Worm (Caenorhabditis elegans) whole organism, L3 larva: ENCODE measurements around the gene lin-31.

Experiments used
- elt-1 ChIP-seq: fragments of 150-350 bp; optimal IDR thresholded peaks from 2 replicates; lab custom pipeline; 2014; ENCODE audit warnings: missing biosample characterization, missing genetic modification characterization
- elt-2 ChIP-seq: sonication (generic microtip); optimal IDR thresholded peaks from 2 replicates; lab custom pipeline; 2016; ENCODE audit warnings: missing genetic modification reagents, mild to moderate bottlenecking, missing genetic modification characterization, missing compliant biosample characterization
- elt-3 ChIP-seq, 3 experiments: fragments of 150-350 bp in 1 of 3; sonication (generic microtip) in 2 of 3; optimal IDR thresholded peaks; 2 replicates in 2 of 3; 4 replicates in 1 of 3; lab custom pipeline; 2014 to 2017; ENCODE audit warnings: missing biosample characterization in 3 of 3, missing genetic modification characterization in 3 of 3
- fkh-2 ChIP-seq: fragments of 150-350 bp; optimal IDR thresholded peaks from 2 replicates; lab custom pipeline; 2014; ENCODE audit warnings: missing biosample characterization, missing genetic modification reagents, missing genetic modification characterization
- lsy-12 ChIP-seq: sonication (generic microtip); optimal IDR thresholded peaks from 2 replicates; lab custom pipeline; 2016; ENCODE audit warnings: mild to moderate bottlenecking, missing genetic modification characterization, missing compliant biosample characterization
- nhr-11 ChIP-seq: fragments of 150-350 bp; optimal IDR thresholded peaks from 2 replicates; lab custom pipeline; 2014; ENCODE audit warnings: missing biosample characterization, missing genetic modification characterization
- nhr-237 ChIP-seq: fragments of 150-350 bp; optimal IDR thresholded peaks from 2 replicates; lab custom pipeline; 2014; ENCODE audit warnings: missing biosample characterization, missing genetic modification characterization
- nhr-77 ChIP-seq: fragments of 150-350 bp; optimal IDR thresholded peaks from 2 replicates; lab custom pipeline; 2014; ENCODE audit warnings: missing biosample characterization, missing genetic modification characterization
- unc-39 ChIP-seq: sonication (generic microtip); optimal IDR thresholded peaks from 4 replicates; lab custom pipeline; 2017; ENCODE audit warnings: missing biosample characterization, missing genetic modification characterization
- ztf-4 ChIP-seq: fragments of 150-350 bp; optimal IDR thresholded peaks from 2 replicates; lab custom pipeline; 2014; ENCODE audit warnings: missing biosample characterization, missing genetic modification characterization

- TF ChIP-seq nhr-77 (tag; lab: Kevin White, UChicago), result no peak
- TF ChIP-seq nhr-237, result no peak
- TF ChIP-seq elt-1 (tag; lab: Kevin White, UChicago), result no peak
- no peak for TF ChIP-seq elt-2 (tag; lab: Kevin White, UChicago)
- no peak for TF ChIP-seq ztf-4 (tag; lab: Kevin White, UChicago)
- no peak for TF ChIP-seq fkh-2 (tag; lab: Kevin White, UChicago)
- no peak for TF ChIP-seq nhr-11 (tag; lab: Kevin White, UChicago)
- TF ChIP-seq unc-39, result no peak
- no peak for TF ChIP-seq elt-3 (tag; optimal IDR thresholded peaks at IDR 0.05; lab: Kevin White, UChicago)
- TF ChIP-seq lsy-12 (tag; lab: Kevin White, UChicago), result no peak
Measured at ce11 chrII:3959432-3960102, 22.8 kb upstream of the lin-31 start.
